Worm (Caenorhabditis elegans) whole organism, L2 larva: ENCODE results near the gene M199.134.

ENCODE experiments used
- egl-27 ChIP-seq: sonication (generic microtip); optimal IDR thresholded peaks from 3 replicates; lab custom pipeline; 2017; ENCODE audit warnings: missing biosample characterization, missing genetic modification reagents, missing genetic modification characterization
- fos-1 ChIP-seq: fragments of 150-350 bp; optimal IDR thresholded peaks from 2 replicates; lab custom pipeline; 2014; ENCODE audit warnings: missing biosample characterization, missing genetic modification characterization
- lin-13 ChIP-seq: fragments of 150-350 bp; optimal IDR thresholded peaks from 2 replicates; lab custom pipeline; 2014; ENCODE audit warnings: missing biosample characterization, missing genetic modification reagents, missing genetic modification characterization

ce11 chrIV:15103224-15103679 is 9.8 kb downstream of the M199.134 start, which contains the start of gene srt-44:
- TF ChIP-seq egl-27 = no peak
- TF ChIP-seq lin-13 = no peak
- TF ChIP-seq fos-1 (tag; lab: Kevin White, UChicago) = no peak
